Worm (Caenorhabditis elegans) whole organism, L1 larva: ENCODE results near the gene bath-44.

Experiments used
- blmp-1 ChIP-seq: fragments of 150-350 bp; optimal IDR thresholded peaks from 2 replicates; lab custom pipeline; 2014; ENCODE audit warnings: missing biosample characterization, missing genetic modification characterization
- ceh-88 ChIP-seq: fragments of 200-800 bp; sonication (Bioruptor generic); IDR thresholded peaks from 2 replicates; pipeline ENCODE4 v1.3.6; 2022; ENCODE audit warnings: missing genetic modification characterization, missing compliant biosample characterization
- dpl-1 ChIP-seq, 3 experiments: fragments of 150-350 bp in 2 of 3; sonication (generic microtip) in 1 of 3; optimal IDR thresholded peaks; 2 replicates each; lab custom pipeline; 2014 to 2017; ENCODE audit warnings: missing biosample characterization in 3 of 3, missing genetic modification characterization in 3 of 3, missing genetic modification reagents in 3 of 3
- efl-1 ChIP-seq, 4 experiments: fragments of 150-350 bp; optimal IDR thresholded peaks in 3 of 4; peaks in 1 of 4; 1 replicate in 1 of 4; 2 replicates in 3 of 4; lab custom pipeline; 2014; ENCODE audit warnings: missing biosample characterization in 2 of 4, missing genetic modification characterization in 2 of 4, missing genetic modification reagents in 2 of 4
- efl-3 ChIP-seq: fragments of 200-800 bp; sonication (Bioruptor generic); optimal IDR thresholded peaks from 2 replicates; lab custom pipeline; 2018; ENCODE audit warnings: mild to moderate bottlenecking, missing genetic modification characterization, missing compliant biosample characterization
- egl-13 ChIP-seq: sonication (generic microtip); optimal IDR thresholded peaks from 2 replicates; lab custom pipeline; 2016; ENCODE audit warnings: missing genotype, missing genetic modification reagents, missing genetic modification characterization, missing compliant biosample characterization
- egl-27 ChIP-seq, 2 experiments: fragments of 150-350 bp in 1 of 2; sonication (generic microtip); optimal IDR thresholded peaks; 3 replicates each; lab custom pipeline; 2017 to 2018; ENCODE audit warnings: missing biosample characterization in 2 of 2, missing genetic modification characterization in 2 of 2, missing genetic modification reagents in 2 of 2
- elt-2 ChIP-seq: sonication (generic microtip); optimal IDR thresholded peaks from 2 replicates; lab custom pipeline; 2016; ENCODE audit warnings: missing genetic modification characterization, mild to moderate bottlenecking, inconsistent platforms, missing compliant biosample characterization, missing genetic modification reagents
- elt-3 ChIP-seq, 6 experiments: fragments of 150-350 bp in 1 of 6; sonication (generic microtip); optimal IDR thresholded peaks; 2 replicates each; lab custom pipeline; 2017 to 2018; ENCODE audit warnings: missing biosample characterization in 6 of 6, missing genetic modification characterization in 6 of 6, inconsistent platforms in 1 of 6
- fos-1 ChIP-seq: fragments of 150-350 bp; optimal IDR thresholded peaks from 2 replicates; lab custom pipeline; 2014; ENCODE audit warnings: missing biosample characterization, missing genetic modification characterization
- hlh-17 ChIP-seq: fragments of 200-800 bp; sonication (Bioruptor generic); optimal IDR thresholded peaks from 2 replicates; lab custom pipeline; 2018; ENCODE audit warnings: missing genetic modification characterization, mild to moderate bottlenecking, missing compliant biosample characterization, moderate library complexity, borderline replicate concordance
- hlh-4 ChIP-seq: sonication (generic microtip); optimal IDR thresholded peaks from 2 replicates; lab custom pipeline; 2016; ENCODE audit warnings: mild to moderate bottlenecking, missing genetic modification characterization, missing compliant biosample characterization
- hpl-2 ChIP-seq: fragments of 150-350 bp; optimal IDR thresholded peaks from 2 replicates; lab custom pipeline; 2014; ENCODE audit warnings: missing biosample characterization, missing genetic modification reagents, missing genetic modification characterization
- isw-1 ChIP-seq: fragments of 200-800 bp; sonication (Bioruptor generic); IDR thresholded peaks from 2 replicates; pipeline ENCODE4 v1.3.6; 2022; ENCODE audit warnings: missing genetic modification characterization, missing compliant biosample characterization
- lin-13 ChIP-seq: fragments of 150-350 bp; optimal IDR thresholded peaks from 2 replicates; lab custom pipeline; 2014; ENCODE audit warnings: missing biosample characterization, missing genetic modification reagents, missing genetic modification characterization
- lin-14 ChIP-seq: fragments of 200-800 bp; sonication (Bioruptor generic); optimal IDR thresholded peaks from 2 replicates; lab custom pipeline; 2018; ENCODE audit warnings: mild to moderate bottlenecking, missing genetic modification characterization, moderate library complexity, missing compliant biosample characterization
- lin-15B ChIP-seq: fragments of 150-350 bp; sonication (generic microtip); optimal IDR thresholded peaks from 3 replicates; lab custom pipeline; 2014; ENCODE audit warnings: missing biosample characterization, missing genetic modification characterization
- lin-35 ChIP-seq, 2 experiments: fragments of 150-350 bp; optimal IDR thresholded peaks; 2 replicates each; lab custom pipeline; 2014; ENCODE audit warnings: missing biosample characterization in 2 of 2, missing genetic modification characterization in 2 of 2, missing genetic modification reagents in 2 of 2
- lsy-2 ChIP-seq, 2 experiments: fragments of 150-350 bp; optimal IDR thresholded peaks; 2 replicates each; lab custom pipeline; 2014; ENCODE audit warnings: missing biosample characterization in 2 of 2, missing genetic modification characterization in 2 of 2
- mdl-1 ChIP-seq, 2 experiments: fragments of 150-350 bp; optimal IDR thresholded peaks; 2 replicates each; lab custom pipeline; 2014 to 2017; ENCODE audit warnings: missing biosample characterization in 2 of 2, missing genetic modification characterization in 2 of 2, inconsistent platforms in 1 of 2
- mep-1 ChIP-seq: fragments of 150-350 bp; optimal IDR thresholded peaks from 2 replicates; lab custom pipeline; 2014; ENCODE audit warnings: missing biosample characterization, missing genetic modification characterization
- nhr-11 ChIP-seq: fragments of 150-350 bp; optimal IDR thresholded peaks from 2 replicates; lab custom pipeline; 2014; ENCODE audit warnings: missing biosample characterization, missing genetic modification characterization
- nhr-12 ChIP-seq: sonication (generic microtip); optimal IDR thresholded peaks from 2 replicates; lab custom pipeline; 2017; ENCODE audit warnings: missing biosample characterization, missing genetic modification characterization
- nhr-20 ChIP-seq: sonication (generic microtip); optimal IDR thresholded peaks from 2 replicates; lab custom pipeline; 2016; ENCODE audit warnings: mild to moderate bottlenecking, missing genetic modification characterization, missing compliant biosample characterization
- nhr-71 ChIP-seq: sonication (generic microtip); optimal IDR thresholded peaks from 2 replicates; lab custom pipeline; 2016; ENCODE audit warnings: mild to moderate bottlenecking, missing genetic modification characterization, moderate library complexity, missing compliant biosample characterization
- nhr-76 ChIP-seq: sonication (generic microtip); optimal IDR thresholded peaks from 2 replicates; lab custom pipeline; 2017; ENCODE audit warnings: missing biosample characterization, missing genetic modification characterization
- nhr-77 ChIP-seq: fragments of 150-350 bp; optimal IDR thresholded peaks from 2 replicates; lab custom pipeline; 2014; ENCODE audit warnings: missing biosample characterization, missing genetic modification characterization
- nhr-85 ChIP-seq: sonication (generic microtip); peaks from one replicate; lab custom pipeline; 2016; ENCODE audit warnings: missing genetic modification characterization, inconsistent platforms, missing compliant biosample characterization
- pqm-1 ChIP-seq: sonication (generic microtip); optimal IDR thresholded peaks from 3 replicates; lab custom pipeline; 2017; ENCODE audit warnings: missing biosample characterization, missing genetic modification characterization
- rnt-1 ChIP-seq: sonication (generic microtip); optimal IDR thresholded peaks from 2 replicates; lab custom pipeline; 2016; ENCODE audit warnings: mild to moderate bottlenecking, missing genetic modification characterization, moderate library complexity, missing compliant biosample characterization
- snpc-4 ChIP-seq: fragments of 150-350 bp; optimal IDR thresholded peaks from 2 replicates; lab custom pipeline; 2014; ENCODE audit warnings: missing biosample characterization, missing genetic modification characterization
- snu-23 ChIP-seq: sonication (generic microtip); optimal IDR thresholded peaks from 2 replicates; lab custom pipeline; 2016; ENCODE audit warnings: missing genetic modification characterization, missing compliant biosample characterization
- sptf-1 ChIP-seq: fragments of 150-350 bp; optimal IDR thresholded peaks from 2 replicates; lab custom pipeline; 2014; ENCODE audit warnings: missing biosample characterization, missing genetic modification characterization
- sup-37 ChIP-seq: fragments of 200-800 bp; sonication (Bioruptor generic); optimal IDR thresholded peaks from 2 replicates; lab custom pipeline; 2018; ENCODE audit warnings: mild to moderate bottlenecking, missing genetic modification characterization, missing compliant biosample characterization
- tbx-2 ChIP-seq: sonication (generic microtip); optimal IDR thresholded peaks from 2 replicates; lab custom pipeline; 2016; ENCODE audit warnings: missing genetic modification characterization, missing compliant biosample characterization
- unc-130 ChIP-seq: fragments of 150-350 bp; optimal IDR thresholded peaks from 2 replicates; lab custom pipeline; 2017; ENCODE audit warnings: missing biosample characterization, missing genetic modification characterization, inconsistent platforms
- unc-62 ChIP-seq: fragments of 150-350 bp; optimal IDR thresholded peaks from 2 replicates; lab custom pipeline; 2014; ENCODE audit warnings: missing biosample characterization, missing genetic modification reagents, missing genetic modification characterization
- unc-86 ChIP-seq: sonication (generic microtip); optimal IDR thresholded peaks from 2 replicates; lab custom pipeline; 2016; ENCODE audit warnings: missing genetic modification characterization, missing compliant biosample characterization
- xbp-1 ChIP-seq: sonication (generic microtip); optimal IDR thresholded peaks from 2 replicates; lab custom pipeline; 2016; ENCODE audit warnings: missing genetic modification characterization, missing compliant biosample characterization
- ztf-4 ChIP-seq: fragments of 150-350 bp; optimal IDR thresholded peaks from 2 replicates; lab custom pipeline; 2014; ENCODE audit warnings: missing biosample characterization, missing genetic modification characterization

bath-44 gene

ce11 chrII:7393393-7393792 lies 1.4 kb upstream of the bath-44 start:
- no peak for TF ChIP-seq hlh-17 (GFP tag; lab: Kevin White, UChicago)
- TF ChIP-seq efl-1 (optimal IDR thresholded peaks at IDR 0.05; lab: Kevin White, UChicago), result no peak
- peak in 1 of 2 experiments; percentile 72 for TF ChIP-seq efl-1 (GFP tag; optimal IDR thresholded peaks at IDR 0.05 in 1 of 2; lab: Kevin White, UChicago)
- no peak for TF ChIP-seq dpl-1 (GFP tag; optimal IDR thresholded peaks at IDR 0.05; lab: Kevin White, UChicago)
- no peak for TF ChIP-seq rnt-1 (tag; lab: Kevin White, UChicago)
- no peak for TF ChIP-seq nhr-76 (tag; lab: Kevin White, UChicago)
- no peak for TF ChIP-seq nhr-71 (tag; lab: Kevin White, UChicago)
- no peak for TF ChIP-seq efl-3
- no peak for TF ChIP-seq unc-62
- TF ChIP-seq elt-3 (tag; optimal IDR thresholded peaks at IDR 0.05; lab: Kevin White, UChicago), result peak in 1 of 6 experiments; percentile 7
- TF ChIP-seq nhr-11, result no peak
- TF ChIP-seq unc-130 (tag; lab: Kevin White, UChicago), result no peak
- TF ChIP-seq fos-1 (tag; lab: Kevin White, UChicago), result no peak
- no peak for TF ChIP-seq nhr-85 (tag; lab: Kevin White, UChicago)
- TF ChIP-seq nhr-12 (tag; lab: Kevin White, UChicago), result no peak
- TF ChIP-seq snpc-4 (tag; lab: Kevin White, UChicago), result no peak
- peak; percentile 15 for TF ChIP-seq ztf-4 (tag; lab: Kevin White, UChicago)
- TF ChIP-seq blmp-1 (tag; lab: Kevin White, UChicago), result peak; percentile 37
- no peak for TF ChIP-seq sptf-1 (tag; lab: Kevin White, UChicago)
- TF ChIP-seq isw-1 (GFP tag; lab: Robert Waterston, UW), result no peak
- no peak for TF ChIP-seq sup-37

- TF ChIP-seq unc-86 (tag; lab: Kevin White, UChicago), result no peak
- TF ChIP-seq mdl-1 (tag; optimal IDR thresholded peaks at IDR 0.05; lab: Kevin White, UChicago), result peak in 1 of 2 experiments; percentile 9
- peak; percentile 15 for TF ChIP-seq nhr-71 (tag; lab: Kevin White, UChicago)
- no peak for TF ChIP-seq hpl-2 (GFP tag; lab: Kevin White, UChicago)
- no peak for TF ChIP-seq nhr-77
- TF ChIP-seq ztf-4 (tag; lab: Kevin White, UChicago), result no peak
- no peak for TF ChIP-seq hlh-17 (GFP tag; lab: Kevin White, UChicago)
- TF ChIP-seq nhr-85 (tag; lab: Kevin White, UChicago), result peak; percentile 81
- peak; percentile 3 for TF ChIP-seq nhr-20
- TF ChIP-seq lin-13 (GFP tag; lab: Kevin White, UChicago), result peak; percentile 4
- TF ChIP-seq hlh-4, result no peak
- TF ChIP-seq lsy-2 (tag; optimal IDR thresholded peaks at IDR 0.05; lab: Kevin White, UChicago), result no peak
- TF ChIP-seq xbp-1 (tag; lab: Kevin White, UChicago), result no peak
- TF ChIP-seq lin-14 (GFP tag; lab: Kevin White, UChicago), result peak; percentile 65
- peak in 1 of 2 experiments; percentile 19 for TF ChIP-seq lin-35 (GFP tag; optimal IDR thresholded peaks at IDR 0.05; lab: Kevin White, UChicago)
- TF ChIP-seq blmp-1 (tag; lab: Kevin White, UChicago), result peak; percentile 21
- no peak for TF ChIP-seq tbx-2 (tag; lab: Kevin White, UChicago)
- no peak for TF ChIP-seq nhr-12 (tag; lab: Kevin White, UChicago)
- no peak for TF ChIP-seq lin-15B (tag; lab: Kevin White, UChicago)
- no peak for TF ChIP-seq pqm-1 (tag; lab: Kevin White, UChicago)
- TF ChIP-seq mep-1 (tag; lab: Kevin White, UChicago), result peak; percentile 30
- TF ChIP-seq egl-27 (tag; optimal IDR thresholded peaks at IDR 0.05; lab: Kevin White, UChicago), result no peak
- peak; percentile 5 for TF ChIP-seq snu-23 (GFP tag; lab: Kevin White, UChicago)
- no peak for TF ChIP-seq egl-13
- TF ChIP-seq fos-1 (tag; lab: Kevin White, UChicago), result no peak
- no peak for TF ChIP-seq elt-2
- TF ChIP-seq ceh-88 (GFP tag; lab: Robert Waterston, UW), result no peak
Measured at ce11 chrII:7393922-7394689, 649 bp upstream of the bath-44 start.
